Fruit fly (Drosophila melanogaster) whole organism, embryonic: ENCODE measurements around the gene jim.

Experiments
- Ada2b ChIP-seq: fragments of 200-800 bp; sonication (Bioruptor generic); IDR thresholded peaks from 2 replicates; pipeline ENCODE4 v1.3.6; 2022; ENCODE audit warnings: missing biosample characterization, missing genetic modification characterization
- BEAF-32 ChIP-seq: fragments of 200-800 bp; sonication (Bioruptor generic); optimal IDR thresholded peaks from 3 replicates; lab custom pipeline; 2017; ENCODE audit warnings: missing biosample characterization, missing genetic modification characterization, mild to moderate bottlenecking, moderate library complexity, missing genetic modification reagents
- Blimp-1 ChIP-seq: fragments of 200-800 bp; sonication (Bioruptor generic); optimal IDR thresholded peaks from 3 replicates; lab custom pipeline; 2018; ENCODE audit warnings: missing biosample characterization, missing genetic modification characterization, mild to moderate bottlenecking, moderate library complexity, missing genetic modification reagents
- Bteb2 ChIP-seq: fragments of 200-800 bp; sonication (Bioruptor generic); optimal IDR thresholded peaks from 2 replicates; lab custom pipeline; 2016; ENCODE audit warnings: missing biosample characterization, missing genetic modification characterization
- CG10147 ChIP-seq: fragments of 200-800 bp; sonication (Bioruptor generic); optimal IDR thresholded peaks from 2 replicates; lab custom pipeline; 2019; ENCODE audit warnings: missing biosample characterization, mild to moderate bottlenecking, missing genetic modification characterization, moderate library complexity
- CG10431 ChIP-seq: fragments of 200-800 bp; sonication (Bioruptor generic); optimal IDR thresholded peaks from 3 replicates; lab custom pipeline; 2018; ENCODE audit warnings: missing biosample characterization, mild to moderate bottlenecking, missing genetic modification characterization
- CG11504 ChIP-seq: fragments of 200-800 bp; sonication (Bioruptor generic); optimal IDR thresholded peaks from 3 replicates; lab custom pipeline; 2019; ENCODE audit warnings: missing biosample characterization, mild to moderate bottlenecking, missing genetic modification characterization, moderate library complexity
- CG12104 ChIP-seq: fragments of 200-800 bp; sonication (Bioruptor generic); optimal IDR thresholded peaks from 3 replicates; lab custom pipeline; 2016; ENCODE audit warnings: missing biosample characterization, missing genetic modification characterization
- CG12659 ChIP-seq: fragments of 200-800 bp; sonication (Bioruptor generic); optimal IDR thresholded peaks from 3 replicates; lab custom pipeline; 2017; ENCODE audit warnings: mild to moderate bottlenecking, missing biosample characterization, missing genetic modification reagents, missing genetic modification characterization
- CG12769 ChIP-seq: fragments of 200-800 bp; sonication (Bioruptor generic); optimal IDR thresholded peaks from 2 replicates; lab custom pipeline; 2019; ENCODE audit warnings: missing biosample characterization, mild to moderate bottlenecking, missing genetic modification characterization, moderate library complexity
- CG15514 ChIP-seq: fragments of 200-800 bp; sonication (Bioruptor generic); optimal IDR thresholded peaks from 3 replicates; lab custom pipeline; 2017; ENCODE audit warnings: missing biosample characterization, missing genetic modification characterization, mild to moderate bottlenecking, moderate library complexity, missing genetic modification reagents
- CG1602 ChIP-seq: fragments of 200-800 bp; sonication (Bioruptor generic); optimal IDR thresholded peaks from 3 replicates; lab custom pipeline; 2016; ENCODE audit warnings: missing biosample characterization, missing genetic modification characterization
- CG2875 ChIP-seq: fragments of 200-800 bp; sonication (Bioruptor generic); optimal IDR thresholded peaks from 2 replicates; lab custom pipeline; 2017; ENCODE audit warnings: missing biosample characterization, mild to moderate bottlenecking, missing genetic modification characterization, missing genetic modification reagents
- CG32767 ChIP-seq: fragments of 200-800 bp; sonication (Bioruptor generic); IDR thresholded peaks from 2 replicates; pipeline ENCODE4 v1.3.6; 2022; ENCODE audit warnings: missing biosample characterization, missing genetic modification characterization
- CG7745 ChIP-seq: fragments of 200-800 bp; sonication (Bioruptor generic); optimal IDR thresholded peaks from 2 replicates; lab custom pipeline; 2018; ENCODE audit warnings: missing biosample characterization, mild to moderate bottlenecking, missing genetic modification characterization, moderate library complexity
- CG7987 ChIP-seq: fragments of 200-800 bp; sonication (Bioruptor generic); optimal IDR thresholded peaks from 2 replicates; lab custom pipeline; 2018; ENCODE audit warnings: missing biosample characterization, mild to moderate bottlenecking, missing genetic modification characterization, moderate library complexity
- CG8281 ChIP-seq: fragments of 200-800 bp; sonication (Bioruptor generic); optimal IDR thresholded peaks from 2 replicates; lab custom pipeline; 2018; ENCODE audit warnings: missing biosample characterization, mild to moderate bottlenecking, missing genetic modification characterization, moderate library complexity
- CG8924 ChIP-seq: fragments of 200-800 bp; optimal IDR thresholded peaks from 3 replicates; lab custom pipeline; 2019; ENCODE audit warnings: missing biosample characterization, mild to moderate bottlenecking, missing genetic modification characterization, moderate library complexity
- CG9215 ChIP-seq: fragments of 200-800 bp; sonication (Bioruptor generic); IDR thresholded peaks from 2 replicates; pipeline ENCODE4 v1.3.6; 2022; ENCODE audit warnings: missing biosample characterization, missing genetic modification characterization
- CkIIα-i1 ChIP-seq: fragments of 200-800 bp; sonication (Bioruptor generic); IDR thresholded peaks from 2 replicates; pipeline ENCODE4 v1.3.6; 2022; ENCODE audit warnings: missing biosample characterization, missing genetic modification characterization
- GATAe ChIP-seq: fragments of 200-800 bp; sonication (Bioruptor generic); conservative IDR thresholded peaks from 2 replicates; pipeline ENCODE4 v1.3.6; 2022; ENCODE audit warnings: missing biosample characterization, missing genetic modification characterization
- Gug ChIP-seq: fragments of 200-800 bp; sonication (Bioruptor generic); IDR thresholded peaks from 4 replicates; pipeline ENCODE4 v1.3.6; 2022; ENCODE audit warnings: missing biosample characterization, missing genetic modification characterization
- H15 ChIP-seq: fragments of 200-800 bp; sonication (Bioruptor generic); IDR thresholded peaks from 3 replicates; pipeline ENCODE4 v1.3.6; 2022; ENCODE audit warnings: missing biosample characterization, missing genetic modification characterization
- Mes4 ChIP-seq: fragments of 200-800 bp; sonication (Bioruptor generic); optimal IDR thresholded peaks from 2 replicates; lab custom pipeline; 2016; ENCODE audit warnings: missing biosample characterization, missing genetic modification characterization
- Myb ChIP-seq: fragments of 200-800 bp; sonication (Bioruptor generic); optimal IDR thresholded peaks from 2 replicates; lab custom pipeline; 2016; ENCODE audit warnings: missing biosample characterization, missing genetic modification characterization
- NC2β ChIP-seq: fragments of 200-800 bp; sonication (Bioruptor generic); optimal IDR thresholded peaks from 2 replicates; lab custom pipeline; 2016; ENCODE audit warnings: missing biosample characterization, missing genetic modification characterization
- NK7.1 ChIP-seq: fragments of 200-800 bp; sonication (Bioruptor generic); optimal IDR thresholded peaks from 3 replicates; lab custom pipeline; 2016; ENCODE audit warnings: missing biosample characterization, missing genetic modification characterization
- Nf-YA ChIP-seq: fragments of 200-800 bp; sonication (Bioruptor generic); IDR thresholded peaks from 2 replicates; pipeline ENCODE4 v1.3.6; 2022; ENCODE audit warnings: missing biosample characterization, missing genetic modification characterization
- NfI ChIP-seq: fragments of 200-800 bp; sonication (Bioruptor generic); optimal IDR thresholded peaks from 3 replicates; lab custom pipeline; 2018; ENCODE audit warnings: missing biosample characterization, mild to moderate bottlenecking, missing genetic modification characterization, moderate library complexity
- Poxn ChIP-seq: fragments of 200-800 bp; sonication (Bioruptor generic); IDR thresholded peaks from 2 replicates; pipeline ENCODE4 v1.3.6; 2022; ENCODE audit warnings: missing biosample characterization, missing genetic modification characterization
- Usf ChIP-seq: fragments of 200-800 bp; sonication (Bioruptor generic); optimal IDR thresholded peaks from 2 replicates; lab custom pipeline; 2017; ENCODE audit warnings: missing genotype, missing biosample characterization, missing genetic modification characterization
- abd-A ChIP-seq: fragments of 200-800 bp; sonication (Bioruptor generic); optimal IDR thresholded peaks from 3 replicates; lab custom pipeline; 2019; ENCODE audit warnings: missing biosample characterization, mild to moderate bottlenecking, missing genetic modification characterization, moderate library complexity
- ara ChIP-seq: fragments of 200-800 bp; sonication (Bioruptor generic); IDR thresholded peaks from 2 replicates; pipeline ENCODE4 v1.3.6; 2022; ENCODE audit warnings: missing biosample characterization, missing genetic modification characterization
- ase ChIP-seq: fragments of 200-800 bp; sonication (Bioruptor generic); IDR thresholded peaks from 3 replicates; pipeline ENCODE4 v1.3.6; 2022; ENCODE audit warnings: missing biosample characterization, missing genetic modification characterization
- cato ChIP-seq: fragments of 200-800 bp; sonication (Bioruptor generic); optimal IDR thresholded peaks from 2 replicates; lab custom pipeline; 2016; ENCODE audit warnings: missing biosample characterization, missing genetic modification characterization, borderline replicate concordance
- chif ChIP-seq, 2 experiments: fragments of 200-800 bp; sonication (Bioruptor generic); optimal IDR thresholded peaks; 3 replicates each; lab custom pipeline; 2016; ENCODE audit warnings: missing biosample characterization in 2 of 2, missing genetic modification characterization in 2 of 2
- exex ChIP-seq: fragments of 200-800 bp; sonication (Bioruptor generic); optimal IDR thresholded peaks from 4 replicates; lab custom pipeline; 2018; ENCODE audit warnings: missing biosample characterization, mild to moderate bottlenecking, missing genetic modification characterization, moderate library complexity
- gt ChIP-seq: fragments of 200-800 bp; sonication (Bioruptor generic); IDR thresholded peaks from 2 replicates; pipeline ENCODE4 v1.3.6; 2022; ENCODE audit warnings: missing biosample characterization, missing genetic modification characterization
- hb ChIP-seq: fragments of 200-800 bp; sonication (Bioruptor generic); IDR thresholded peaks from 3 replicates; pipeline ENCODE4 v1.3.6; 2022; ENCODE audit warnings: missing biosample characterization, missing genetic modification characterization; ENCODE audit not compliant: partially characterized antibody
- jigr1 ChIP-seq: fragments of 200-800 bp; sonication (Bioruptor generic); IDR thresholded peaks from 3 replicates; pipeline ENCODE4 v1.3.6; 2022; ENCODE audit warnings: missing biosample characterization, missing genetic modification characterization
- luna ChIP-seq: fragments of 200-800 bp; sonication (Bioruptor generic); optimal IDR thresholded peaks from 2 replicates; lab custom pipeline; 2016; ENCODE audit warnings: missing biosample characterization, missing genetic modification characterization
- nerfin-2 ChIP-seq: fragments of 200-800 bp; sonication (Bioruptor generic); IDR thresholded peaks from 2 replicates; pipeline ENCODE4 v1.3.6; 2022; ENCODE audit warnings: missing biosample characterization, missing genetic modification characterization; ENCODE audit not compliant: partially characterized antibody
- pb ChIP-seq: fragments of 200-800 bp; sonication (Bioruptor generic); optimal IDR thresholded peaks from 3 replicates; lab custom pipeline; 2016; ENCODE audit warnings: missing biosample characterization, missing genetic modification characterization
- pho ChIP-seq: fragments of 200-800 bp; sonication (Bioruptor generic); optimal IDR thresholded peaks from 2 replicates; lab custom pipeline; 2016; ENCODE audit warnings: missing biosample characterization, missing genetic modification characterization
- pita ChIP-seq: fragments of 200-800 bp; sonication (Bioruptor generic); optimal IDR thresholded peaks from 2 replicates; lab custom pipeline; 2017; ENCODE audit warnings: missing biosample characterization, mild to moderate bottlenecking, missing genetic modification characterization
- ro ChIP-seq: fragments of 200-800 bp; sonication (Bioruptor generic); IDR thresholded peaks from 2 replicates; pipeline ENCODE4 v1.3.6; 2022; ENCODE audit warnings: missing biosample characterization, missing genetic modification characterization
- ssp ChIP-seq: fragments of 200-800 bp; sonication (Bioruptor generic); IDR thresholded peaks from 2 replicates; pipeline ENCODE4 v1.3.6; 2022; ENCODE audit warnings: missing biosample characterization, missing genetic modification characterization
- stc ChIP-seq: fragments of 200-800 bp; sonication (Bioruptor generic); IDR thresholded peaks from 2 replicates; pipeline ENCODE4 v1.3.6; 2022; ENCODE audit warnings: missing biosample characterization, missing genetic modification characterization
- tup ChIP-seq: fragments of 200-800 bp; sonication (Bioruptor generic); optimal IDR thresholded peaks from 2 replicates; lab custom pipeline; 2016; ENCODE audit warnings: missing biosample characterization, mild to moderate bottlenecking, missing genetic modification characterization, moderate library complexity
- wor ChIP-seq: fragments of 200-800 bp; sonication (Bioruptor generic); IDR thresholded peaks from 2 replicates; pipeline ENCODE4 v1.3.6; 2022; ENCODE audit warnings: missing biosample characterization, missing genetic modification characterization

The jim gene

dm6 chr3L:22878723-22879343 lies 43.8 kb upstream of the jim start, which contains the start of the genes Chro and Ssl1 (continued):
- TF ChIP-seq CG7987 (GFP tag; lab: Kevin White, UChicago) (peak; percentile 99), abd-A (tag; lab: Kevin White, UChicago) (peak; percentile 95), CG10147 (peak; percentile 99), wor (GFP tag; lab: Robert Waterston, UW) (peak; percentile 100), CG2875 (peak; percentile 100), pb (GFP tag; lab: Kevin White, UChicago) (peak; percentile 100), chif (GFP tag; optimal IDR thresholded peaks at IDR 0.05; lab: Kevin White, UChicago) (peak; percentile 100), Myb (peak; percentile 98), CG32767 (peak; percentile 100), CG1602 (GFP tag; lab: Kevin White, UChicago) (peak; percentile 100), tup (GFP tag; lab: Kevin White, UChicago) (peak; percentile 100), CG12769 (tag; lab: Kevin White, UChicago) (peak; percentile 100), nerfin-2 (GFP tag; lab: Robert Waterston, UW) (no peak), luna (GFP tag; lab: Kevin White, UChicago) (peak; percentile 99), Blimp-1 (GFP tag; lab: Kevin White, UChicago) (peak; percentile 99), NC2β (GFP tag; lab: Kevin White, UChicago) (peak; percentile 100), stc (peak; percentile 100), CG8281 (tag; lab: Kevin White, UChicago) (peak; percentile 96), ara (peak; percentile 100), Ada2b (GFP tag; lab: Robert Waterston, UW) (peak; percentile 100), ro (GFP tag; lab: Robert Waterston, UW) (peak; percentile 100), CkIIα-i1 (GFP tag; lab: Robert Waterston, UW) (peak; percentile 98), pho (GFP tag; lab: Kevin White, UChicago) (peak; percentile 100), CG12104 (GFP tag; lab: Kevin White, UChicago) (peak; percentile 100), CG11504 (peak; percentile 99), Nf-YA (peak; percentile 100), CG10431 (GFP tag; lab: Kevin White, UChicago) (peak; percentile 98), gt (GFP tag; lab: Robert Waterston, UW) (peak; percentile 100), jigr1 (peak; percentile 100), H15 (GFP tag; lab: Robert Waterston, UW) (peak; percentile 100), CG7745 (tag; lab: Kevin White, UChicago) (peak; percentile 97), pita (GFP tag; lab: Kevin White, UChicago) (no peak), NK7.1 (GFP tag; lab: Kevin White, UChicago) (peak; percentile 100), NfI (GFP tag; lab: Kevin White, UChicago) (peak; percentile 100), CG12659 (GFP tag; lab: Kevin White, UChicago) (peak; percentile 100), GATAe (peak; percentile 99), ase (GFP tag; lab: Robert Waterston, UW) (peak; percentile 100), CG8924 (tag; lab: Kevin White, UChicago) (peak; percentile 100), Gug (GFP tag; lab: Robert Waterston, UW) (peak; percentile 100), CG15514 (GFP tag; lab: Kevin White, UChicago) (peak; percentile 96), CG9215 (GFP tag; lab: Robert Waterston, UW) (peak; percentile 99), BEAF-32 (GFP tag; lab: Kevin White, UChicago) (peak; percentile 51), exex (tag; lab: Kevin White, UChicago) (peak; percentile 96), Mes4 (GFP tag; lab: Kevin White, UChicago) (peak; percentile 100), Usf (GFP tag; lab: Kevin White, UChicago) (peak; percentile 100), Bteb2 (GFP tag; lab: Kevin White, UChicago) (peak; percentile 100), Poxn (GFP tag; lab: Robert Waterston, UW) (peak; percentile 99), cato (peak; percentile 100), hb (GFP tag; lab: Robert Waterston, UW) (no peak), ssp (GFP tag; lab: Robert Waterston, UW) (peak; percentile 98)
